Fruit fly (Drosophila melanogaster) whole organism, adult: ENCODE results near the gene CG14341.

Experiments
- CG11617 ChIP-seq: fragments of 200-800 bp; sonication (Bioruptor generic); optimal IDR thresholded peaks from 2 replicates; lab custom pipeline; 2017; ENCODE audit warnings: mild to moderate bottlenecking, missing biosample characterization, missing genetic modification reagents, missing genetic modification characterization
- CG12768 ChIP-seq: fragments of 200-800 bp; sonication (Bioruptor generic); optimal IDR thresholded peaks from 2 replicates; lab custom pipeline; 2017; ENCODE audit warnings: missing biosample characterization, missing genetic modification characterization, mild to moderate bottlenecking, moderate library complexity, missing genetic modification reagents
- CG14711 ChIP-seq: fragments of 200-800 bp; sonication (Bioruptor generic); optimal IDR thresholded peaks from 2 replicates; lab custom pipeline; 2018; ENCODE audit warnings: missing biosample characterization, mild to moderate bottlenecking, missing genetic modification characterization, moderate library complexity
- CG1620 ChIP-seq: fragments of 200-800 bp; sonication (Bioruptor generic); optimal IDR thresholded peaks from 2 replicates; lab custom pipeline; 2016; ENCODE audit warnings: missing biosample characterization, missing genetic modification characterization
- CG33017 ChIP-seq: fragments of 200-800 bp; sonication (Bioruptor generic); optimal IDR thresholded peaks from 2 replicates; lab custom pipeline; 2018; ENCODE audit warnings: missing biosample characterization, mild to moderate bottlenecking, missing genetic modification characterization, moderate library complexity
- CG5204 ChIP-seq: fragments of 200-800 bp; sonication (Bioruptor generic); optimal IDR thresholded peaks from 2 replicates; lab custom pipeline; 2016; ENCODE audit warnings: missing biosample characterization, missing genetic modification characterization
- CG7045 ChIP-seq: fragments of 200-800 bp; sonication (Bioruptor generic); optimal IDR thresholded peaks from 2 replicates; lab custom pipeline; 2017; ENCODE audit warnings: missing biosample characterization, mild to moderate bottlenecking, missing genetic modification characterization
- CG7101 ChIP-seq: fragments of 200-800 bp; sonication (Bioruptor generic); optimal IDR thresholded peaks from 2 replicates; lab custom pipeline; 2018; ENCODE audit warnings: missing biosample characterization, mild to moderate bottlenecking, missing genetic modification characterization, moderate library complexity
- Clk ChIP-seq: fragments of 200-800 bp; sonication (Bioruptor generic); optimal IDR thresholded peaks from 2 replicates; lab custom pipeline; 2017; ENCODE audit warnings: missing biosample characterization, missing genetic modification characterization
- Crg-1 ChIP-seq: fragments of 200-800 bp; sonication (Bioruptor generic); optimal IDR thresholded peaks from 2 replicates; lab custom pipeline; 2016; ENCODE audit warnings: missing biosample characterization, missing genetic modification characterization
- Hr96 ChIP-seq: fragments of 200-800 bp; sonication (Bioruptor generic); optimal IDR thresholded peaks from 2 replicates; lab custom pipeline; 2016; ENCODE audit warnings: missing biosample characterization, missing genetic modification characterization
- Mnt ChIP-seq: fragments of 200-800 bp; sonication (Bioruptor generic); optimal IDR thresholded peaks from 2 replicates; lab custom pipeline; 2016; ENCODE audit warnings: missing biosample characterization, mild to moderate bottlenecking, missing genetic modification characterization
- bab1 ChIP-seq: fragments of 200-800 bp; sonication (Bioruptor generic); optimal IDR thresholded peaks from 3 replicates; lab custom pipeline; 2019; ENCODE audit warnings: missing biosample characterization, mild to moderate bottlenecking, missing genetic modification characterization, moderate library complexity
- cic ChIP-seq: fragments of 200-800 bp; sonication (Bioruptor generic); optimal IDR thresholded peaks from 2 replicates; lab custom pipeline; 2017; ENCODE audit warnings: missing biosample characterization, mild to moderate bottlenecking, missing genetic modification characterization, moderate library complexity
- cnc ChIP-seq, 2 experiments: fragments of >200 bp; optimal IDR thresholded peaks; 2 replicates each; lab custom pipeline; 2017
- kay ChIP-seq: fragments of 200-800 bp; sonication (Bioruptor generic); peaks from one replicate; lab custom pipeline; 2016; ENCODE audit warnings: missing biosample characterization, missing genetic modification characterization, borderline replicate concordance
- ovo ChIP-seq: fragments of 200-800 bp; sonication (Bioruptor generic); optimal IDR thresholded peaks from 2 replicates; lab custom pipeline; 2016; ENCODE audit warnings: missing biosample characterization, missing genetic modification characterization
- pad ChIP-seq: fragments of 200-800 bp; sonication (Bioruptor generic); optimal IDR thresholded peaks from 3 replicates; lab custom pipeline; 2017; ENCODE audit warnings: missing biosample characterization, missing genetic modification characterization, mild to moderate bottlenecking, moderate library complexity, missing genetic modification reagents
- tj ChIP-seq: fragments of 200-800 bp; sonication (Bioruptor generic); optimal IDR thresholded peaks from 3 replicates; lab custom pipeline; 2017; ENCODE audit warnings: missing biosample characterization, mild to moderate bottlenecking, missing genetic modification characterization, moderate library complexity
- toe ChIP-seq: fragments of 200-800 bp; sonication (Bioruptor generic); optimal IDR thresholded peaks from 2 replicates; lab custom pipeline; 2016; ENCODE audit warnings: missing biosample characterization, missing genetic modification characterization

Gene CG14341

DNA sequence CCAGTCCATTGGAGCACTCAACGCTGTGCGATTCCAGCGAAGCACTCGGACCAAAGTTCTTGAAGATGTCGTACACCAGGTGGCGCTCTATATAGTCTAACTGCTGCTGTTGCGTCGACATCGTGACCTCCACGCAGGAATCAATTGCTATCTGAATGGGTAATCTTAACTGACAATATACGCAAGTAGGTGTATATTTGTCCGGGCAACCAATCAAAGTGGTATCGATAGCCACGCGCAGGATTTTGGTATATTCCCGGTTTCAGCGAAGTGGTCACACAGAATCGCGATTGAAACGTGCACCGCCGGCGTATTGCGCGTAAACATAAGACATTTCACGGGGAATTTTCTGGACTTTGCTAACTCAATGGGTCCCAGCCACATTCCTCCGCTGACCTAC, 17.5 kb downstream of the CG14341 start, which contains the start of the genes CG5126 and Tgt:
Gene CG5126, minus strand, starts transcription at position 222 of the 400 bp plus-strand sequence.
Gene Tgt, plus strand, starts transcription at position 267 of the 400 bp plus-strand sequence.
- TF ChIP-seq CG1620 (GFP tag; lab: Kevin White, UChicago) (no peak), CG7101 (tag; lab: Kevin White, UChicago) (no peak), Mnt (peak; percentile 83), CG33017 (tag; lab: Kevin White, UChicago) (no peak)

DNA sequence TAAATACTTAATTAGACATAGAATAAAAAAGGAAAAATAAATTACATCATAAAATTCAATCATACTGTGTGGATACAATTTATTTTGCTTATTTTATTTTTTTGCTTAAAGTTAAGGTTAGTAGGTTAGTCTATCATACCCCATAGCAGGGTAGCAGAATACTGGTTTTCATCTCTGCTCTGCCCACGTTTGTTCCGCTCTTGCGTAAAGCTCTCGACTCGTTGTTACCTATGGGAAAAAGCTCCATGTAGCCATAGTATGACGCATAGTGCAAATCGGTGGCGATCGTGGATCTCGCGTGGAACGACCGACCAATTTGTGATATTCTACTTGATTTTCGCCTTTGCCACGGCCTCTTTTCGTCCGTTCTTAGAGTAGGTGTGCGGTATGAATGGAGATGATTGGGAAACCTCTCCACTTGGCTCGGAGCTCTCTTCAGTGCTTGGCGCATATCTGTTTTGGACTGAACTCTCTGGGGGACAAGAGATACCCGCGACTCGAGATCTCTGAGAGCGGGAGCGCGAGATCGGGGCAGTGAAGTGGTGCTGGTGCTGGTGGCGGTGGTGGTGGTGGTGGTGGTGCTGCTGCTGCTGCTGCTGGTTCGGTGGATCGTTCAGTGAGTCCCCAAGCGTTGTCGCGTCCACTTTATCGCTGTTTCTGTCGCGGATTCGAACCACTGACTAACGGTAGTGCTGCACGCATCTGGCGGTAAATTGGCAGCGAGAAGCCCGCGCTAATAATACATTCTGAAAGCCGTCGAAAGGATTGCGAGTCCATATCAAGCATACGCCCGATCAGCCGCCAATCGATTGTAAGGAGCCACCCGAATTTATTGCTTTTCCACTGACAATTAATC, 19.6 kb downstream of the CG14341 start, which contains the start of gene CG5001:
Gene CG5001, plus strand, starts transcription at position 116 of the 856 bp plus-strand sequence.
- peak; percentile 79 for TF ChIP-seq kay
- TF ChIP-seq tj (GFP tag; lab: Kevin White, UChicago), result no peak
- TF ChIP-seq bab1 (GFP tag; lab: Kevin White, UChicago), result peak; percentile 56
- TF ChIP-seq cic (GFP tag; lab: Kevin White, UChicago), result peak; percentile 98
- peak; percentile 61 for TF ChIP-seq CG12768
- TF ChIP-seq CG1620 (GFP tag; lab: Kevin White, UChicago), result peak; percentile 22
- TF ChIP-seq toe, result no peak
- no peak for TF ChIP-seq Crg-1
- peak; percentile 69 for TF ChIP-seq CG33017 (tag; lab: Kevin White, UChicago)
- TF ChIP-seq pad (GFP tag; lab: Kevin White, UChicago), result no peak
- no peak for TF ChIP-seq Hr96 (GFP tag; lab: Kevin White, UChicago)
- no peak for TF ChIP-seq CG5204 (GFP tag; lab: Kevin White, UChicago)
- TF ChIP-seq CG11617 (GFP tag; lab: Kevin White, UChicago), result peak; percentile 49
- peak; percentile 38 for TF ChIP-seq ovo (GFP tag; lab: Kevin White, UChicago)
- peak; percentile 38 for TF ChIP-seq CG7045 (GFP tag; lab: Kevin White, UChicago)
- TF ChIP-seq cnc (optimal IDR thresholded peaks at IDR 0.05; lab: Kevin White, UChicago), result no peak
- TF ChIP-seq CG14711 (tag; lab: Kevin White, UChicago), result peak; percentile 76
- peak; percentile 61 for TF ChIP-seq Mnt
- TF ChIP-seq CG7101 (tag; lab: Kevin White, UChicago), result peak; percentile 83
- no peak for TF ChIP-seq Clk (GFP tag; lab: Kevin White, UChicago)

DNA sequence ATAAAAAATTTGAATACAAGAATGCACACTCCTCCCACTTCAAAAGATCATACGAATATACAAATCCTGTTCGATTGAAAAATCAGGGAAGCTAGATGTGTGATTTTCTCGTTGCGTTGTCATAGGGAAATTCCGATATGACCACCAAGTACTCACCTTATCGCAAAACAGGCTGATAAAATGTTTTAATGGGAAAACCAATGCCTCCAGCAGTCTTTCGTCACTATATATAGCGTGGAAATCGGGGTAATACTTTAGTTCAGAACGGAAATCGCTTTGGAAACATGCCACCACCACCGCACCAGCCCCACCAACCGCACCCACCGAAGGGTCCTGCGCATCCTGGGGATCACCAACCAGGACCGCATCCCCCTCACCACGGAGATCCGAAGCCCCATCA, 32.9 kb downstream of the CG14341 start, which contains the start of the genes CG5139 and CG43348:
Gene CG5139, minus strand, starts transcription at position 101 of the 400 bp plus-strand sequence.
Gene CG43348, plus strand, starts transcription at position 247 of the 400 bp plus-strand sequence.
- TF ChIP-seq CG33017 (tag; lab: Kevin White, UChicago) (no peak), CG7045 (GFP tag; lab: Kevin White, UChicago) (no peak), cic (GFP tag; lab: Kevin White, UChicago) (no peak), Crg-1 (no peak), Hr96 (GFP tag; lab: Kevin White, UChicago) (no peak), cnc (optimal IDR thresholded peaks at IDR 0.05; lab: Kevin White, UChicago) (no peak), Mnt (no peak)

DNA sequence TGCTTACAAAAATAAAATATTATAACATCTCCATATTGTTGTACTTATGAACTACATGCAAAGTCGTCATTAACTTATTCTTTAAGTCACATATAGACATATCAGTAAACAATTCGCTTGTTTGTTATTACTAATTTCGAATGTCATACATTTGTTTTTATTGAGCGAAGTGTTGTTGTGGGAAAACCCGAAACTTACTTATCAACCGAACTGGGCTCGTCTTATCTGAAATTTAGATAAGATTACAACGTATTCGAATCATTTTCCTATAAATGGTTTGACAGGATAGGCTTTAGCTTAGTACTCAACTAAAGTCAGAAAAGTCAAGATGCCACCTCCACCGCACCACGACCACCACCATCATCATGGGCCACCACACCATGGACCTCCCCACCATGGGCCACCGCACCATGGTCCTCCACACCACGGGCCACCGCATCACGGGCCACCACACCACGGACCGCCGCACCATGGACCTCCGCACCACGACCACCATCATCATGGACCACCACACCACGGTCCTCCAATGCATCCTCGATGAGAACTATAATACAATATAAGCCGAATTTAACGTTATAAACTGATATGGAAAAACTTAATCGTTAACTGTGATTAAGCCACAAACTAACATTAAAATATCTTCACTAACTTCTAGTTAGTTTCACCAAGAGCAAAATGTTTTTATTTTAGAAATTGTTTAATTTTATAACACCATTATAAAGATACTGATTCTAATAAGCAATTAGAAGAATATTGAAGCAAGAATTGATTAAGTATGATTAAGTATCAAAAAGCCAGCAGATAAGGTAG, 33.8 kb downstream of the CG14341 start, which contains the start of the genes CG43349 and CG5011:
Gene CG43349, plus strand, starts transcription at position 294 of the 810 bp plus-strand sequence.
Gene CG5011, plus strand, starts transcription at position 760 of the 810 bp plus-strand sequence.
- peak; percentile 75 for TF ChIP-seq kay
- no peak for TF ChIP-seq ovo (GFP tag; lab: Kevin White, UChicago)

DNA sequence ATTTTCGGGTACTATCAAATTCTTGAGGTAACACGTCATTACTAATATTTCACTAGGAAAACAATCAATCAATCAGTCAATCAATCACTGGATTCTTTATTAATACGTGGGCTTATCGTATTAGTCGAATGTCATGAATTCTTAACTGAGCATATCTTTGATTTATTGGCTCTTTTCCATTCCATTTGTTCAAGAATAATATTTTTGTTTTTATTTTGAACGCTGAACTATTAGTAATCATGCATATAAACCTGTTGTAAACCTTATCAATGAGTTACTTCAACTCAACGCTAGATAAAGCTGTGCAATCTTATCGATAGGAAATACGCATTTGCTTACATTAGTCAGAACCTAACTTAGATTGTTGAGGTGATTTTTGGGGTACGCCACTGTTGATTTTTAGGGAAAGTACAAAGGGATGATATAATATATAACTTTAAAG, 35.1 kb downstream of the CG14341 start:
- no peak for TF ChIP-seq Crg-1
- TF ChIP-seq kay, result peak; percentile 83
- no peak for TF ChIP-seq tj (GFP tag; lab: Kevin White, UChicago)
- no peak for TF ChIP-seq Mnt
- TF ChIP-seq CG11617 (GFP tag; lab: Kevin White, UChicago), result no peak
- no peak for TF ChIP-seq CG14711 (tag; lab: Kevin White, UChicago)
- TF ChIP-seq cic (GFP tag; lab: Kevin White, UChicago), result peak; percentile 38

DNA sequence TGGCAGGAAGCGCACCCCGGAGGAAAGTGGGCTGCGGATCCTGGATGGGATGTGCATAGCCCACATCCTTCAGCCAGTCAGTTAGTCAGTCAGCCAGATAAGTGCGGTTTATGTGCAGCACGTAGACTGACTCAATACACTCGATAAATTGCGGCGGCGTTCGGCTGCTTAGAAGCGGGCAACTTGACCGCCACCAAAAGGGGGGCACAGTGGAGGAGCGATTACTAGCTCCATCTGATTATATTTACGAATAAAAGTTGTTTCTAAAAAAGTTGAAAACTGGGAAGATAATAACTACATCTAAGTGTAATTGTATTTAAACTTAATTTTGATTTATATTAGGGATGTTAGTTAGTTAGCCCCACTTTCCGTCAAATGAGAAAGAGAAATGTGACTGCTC, 36.1 kb downstream of the CG14341 start:
- no peak for TF ChIP-seq cnc (optimal IDR thresholded peaks at IDR 0.05; lab: Kevin White, UChicago)
- no peak for TF ChIP-seq Clk (GFP tag; lab: Kevin White, UChicago)
- no peak for TF ChIP-seq CG33017 (tag; lab: Kevin White, UChicago)
- no peak for TF ChIP-seq toe
- no peak for TF ChIP-seq Mnt
- TF ChIP-seq ovo (GFP tag; lab: Kevin White, UChicago), result no peak
- no peak for TF ChIP-seq kay
- no peak for TF ChIP-seq bab1 (GFP tag; lab: Kevin White, UChicago)
- TF ChIP-seq Hr96 (GFP tag; lab: Kevin White, UChicago), result no peak
- TF ChIP-seq CG5204 (GFP tag; lab: Kevin White, UChicago), result no peak
